Fruit fly (Drosophila melanogaster): ENCODE data around the gene Hyls1.

Gene Hyls1

DNA sequence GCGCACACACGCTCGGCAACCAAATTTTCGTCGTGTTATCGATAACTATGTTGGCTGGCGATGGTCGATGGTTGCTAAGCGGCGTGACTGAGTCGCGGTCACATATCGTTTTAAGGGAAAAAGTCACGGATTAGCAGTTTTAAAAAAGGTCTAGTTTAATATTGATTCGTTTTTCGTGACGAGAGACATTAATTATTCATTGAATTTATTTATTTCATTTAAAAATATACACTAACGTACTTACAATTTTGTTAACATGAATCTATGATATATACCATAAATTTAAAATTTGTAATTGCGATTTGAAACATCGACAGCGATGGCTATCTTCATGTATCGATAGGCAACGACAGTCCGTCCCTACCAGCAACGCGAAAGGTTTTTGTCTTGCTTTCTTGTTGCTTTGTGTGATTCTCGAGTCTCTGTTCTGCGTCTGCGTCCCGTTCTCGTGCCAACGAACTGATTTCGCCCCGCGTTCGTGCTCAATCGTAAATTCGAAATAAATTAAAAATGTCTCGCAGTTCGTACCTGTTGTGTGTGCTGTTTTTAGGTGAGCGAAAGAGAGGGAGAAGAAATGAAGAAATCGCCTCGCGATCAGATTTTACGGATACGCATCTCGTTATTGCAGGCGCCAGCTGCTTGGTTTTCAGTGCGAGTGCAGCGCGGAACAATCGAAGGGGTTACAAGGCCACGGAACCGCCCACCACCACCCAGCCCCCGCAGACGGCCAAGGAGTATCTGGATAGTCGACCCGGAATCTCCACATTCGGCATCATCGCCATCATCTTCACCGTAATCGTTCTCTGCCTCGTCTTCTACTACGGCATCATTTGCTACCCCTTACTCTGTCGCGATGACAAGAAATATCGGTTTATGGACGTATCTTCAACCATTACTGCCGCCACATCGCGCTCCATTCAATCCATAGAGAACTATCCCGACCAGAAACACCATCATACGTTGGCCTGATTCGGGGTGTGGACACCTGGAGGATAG is at the start of gene Hyls1, which contains the start of the genes chif and CG4455 (continued):
- TF ChIP-seq CG6254 (GFP tag; optimal IDR thresholded peaks at IDR 0.05): peak; percentile 53
- TF ChIP-seq Drgx (GFP tag; IDR thresholded peaks at IDR 0.05): no peak
- 0 out of 3 replicates have a peak, but pooled peaks have one; percentile 16 for TF ChIP-seq tgo (GFP tag; IDR thresholded peaks at IDR 0.05)
- no peak for TF ChIP-seq Taf1 (GFP tag; IDR thresholded peaks at IDR 0.05)
- TF ChIP-seq ac (GFP tag; optimal IDR thresholded peaks at IDR 0.05): no peak
- TF ChIP-seq prd (optimal IDR thresholded peaks at IDR 0.05): no peak
- peak; percentile 29; the same call in 1 of the 3 replicates for TF ChIP-seq prd (GFP tag; IDR thresholded peaks at IDR 0.05)
- TF ChIP-seq CG7839 (tag; optimal IDR thresholded peaks at IDR 0.05): peak; percentile 39
- TF ChIP-seq Hr78 (GFP tag; optimal IDR thresholded peaks at IDR 0.05): no peak
- TF ChIP-seq CG11247 (GFP tag; IDR thresholded peaks at IDR 0.05): no peak
- TF ChIP-seq Nf-YB (GFP tag; optimal IDR thresholded peaks at IDR 0.05): no peak
- peak; percentile 11 for TF ChIP-seq YL-1 (GFP tag; optimal IDR thresholded peaks at IDR 0.05)
- no peak for TF ChIP-seq H2.0 (GFP tag; IDR thresholded peaks at IDR 0.05)
- no peak for TF ChIP-seq sima (GFP tag; optimal IDR thresholded peaks at IDR 0.05)
- TF ChIP-seq E2f2 (GFP tag; IDR thresholded peaks at IDR 0.05): peak; percentile 49
- TF ChIP-seq Chrac-16 (GFP tag; optimal IDR thresholded peaks at IDR 0.05): peak; percentile 36
- TF ChIP-seq CG13775 (GFP tag; optimal IDR thresholded peaks at IDR 0.05): peak; percentile 54
- peak; percentile 18 for TF ChIP-seq CG10209 (GFP tag; optimal IDR thresholded peaks at IDR 0.05)
- TF ChIP-seq CG1603 (tag; optimal IDR thresholded peaks at IDR 0.05): peak; percentile 4
- no peak for TF ChIP-seq CG8944 (GFP tag; optimal IDR thresholded peaks at IDR 0.05)
- peak; percentile 85 for TF ChIP-seq Opbp (GFP tag; IDR thresholded peaks at IDR 0.05; ENCODE audit: partially characterized antibody)
- no peak for TF ChIP-seq CG13894 (tag; optimal IDR thresholded peaks at IDR 0.05)
- TF ChIP-seq schlank (tag; optimal IDR thresholded peaks at IDR 0.05): no peak
- TF ChIP-seq Xbp1 (GFP tag; optimal IDR thresholded peaks at IDR 0.05): peak; percentile 46
- TF ChIP-seq Sox102F (GFP tag; optimal IDR thresholded peaks at IDR 0.05): peak; percentile 4
- no peak for TF ChIP-seq CG8478 (optimal IDR thresholded peaks at IDR 0.05)
- TF ChIP-seq corto (GFP tag; optimal IDR thresholded peaks at IDR 0.05): peak; percentile 73
- TF ChIP-seq run (tag; optimal IDR thresholded peaks at IDR 0.05): peak; percentile 5
- TF ChIP-seq CG17359 (tag; optimal IDR thresholded peaks at IDR 0.05): no peak
- no peak for TF ChIP-seq Dip3 (GFP tag; optimal IDR thresholded peaks at IDR 0.05)
- TF ChIP-seq sc (optimal IDR thresholded peaks at IDR 0.05): no peak
- TF ChIP-seq sc (GFP tag; optimal IDR thresholded peaks at IDR 0.05): no peak
- TF ChIP-seq sna (GFP tag; IDR thresholded peaks at IDR 0.05; ENCODE audit: partially characterized antibody): peak; percentile 86
- TF ChIP-seq CG3163 (GFP tag; optimal IDR thresholded peaks at IDR 0.05): no peak
- no peak for TF ChIP-seq usp (GFP tag; optimal IDR thresholded peaks at IDR 0.05)
- TF ChIP-seq fd3F (GFP tag; optimal IDR thresholded peaks at IDR 0.05): no peak
- no peak for TF ChIP-seq gt (GFP tag; IDR thresholded peaks at IDR 0.05)
- TF ChIP-seq Trl (optimal IDR thresholded peaks at IDR 0.05): no peak
- TF ChIP-seq Trl (GFP tag; optimal IDR thresholded peaks at IDR 0.05): no peak
- TF ChIP-seq Ets97D (GFP tag; optimal IDR thresholded peaks at IDR 0.05): peak; percentile 26
- TF ChIP-seq trh (GFP tag; optimal IDR thresholded peaks at IDR 0.05): no peak
- no peak for TF ChIP-seq CG34376 (GFP tag; optimal IDR thresholded peaks at IDR 0.05)
- TF ChIP-seq aop (GFP tag; IDR thresholded peaks at IDR 0.05): no peak
- no peak for TF ChIP-seq klu (GFP tag; IDR thresholded peaks at IDR 0.05)
- no peak for TF ChIP-seq peb (GFP tag; IDR thresholded peaks at IDR 0.05)
- TF ChIP-seq TFAM (GFP tag; optimal IDR thresholded peaks at IDR 0.05): no peak
- TF ChIP-seq Fer3 (tag; optimal IDR thresholded peaks at IDR 0.05): no peak
- no peak for TF ChIP-seq HLH54F (GFP tag; optimal IDR thresholded peaks at IDR 0.05)
- no peak for TF ChIP-seq Ravus (GFP tag; IDR thresholded peaks at IDR 0.05)
- no peak for TF ChIP-seq sr (GFP tag; IDR thresholded peaks at IDR 0.05)
